Fruit fly (Drosophila melanogaster) whole organism, embryonic: ENCODE measurements around the gene Orp8.

ENCODE experiments used
- Abd-B ChIP-seq: fragments of 200-800 bp; sonication (Bioruptor generic); optimal IDR thresholded peaks from 2 replicates; lab custom pipeline; 2018; ENCODE audit warnings: missing biosample characterization, mild to moderate bottlenecking, missing genetic modification characterization, moderate library complexity
- Adf1 ChIP-seq: fragments of 200-800 bp; sonication (Bioruptor generic); IDR thresholded peaks from 2 replicates; pipeline ENCODE4 v1.3.6; 2022; ENCODE audit warnings: missing biosample characterization, missing genetic modification characterization
- B-H2 ChIP-seq: fragments of 200-800 bp; sonication (Bioruptor generic); optimal IDR thresholded peaks from 2 replicates; lab custom pipeline; 2018; ENCODE audit warnings: missing biosample characterization, mild to moderate bottlenecking, missing genetic modification characterization
- CG11085 ChIP-seq: fragments of 200-800 bp; sonication (Bioruptor generic); IDR thresholded peaks from 2 replicates; pipeline ENCODE4 v1.3.6; 2022; ENCODE audit warnings: missing biosample characterization, missing genetic modification characterization
- CG13123 ChIP-seq: fragments of 200-800 bp; sonication (Bioruptor generic); optimal IDR thresholded peaks from 2 replicates; lab custom pipeline; 2016; ENCODE audit warnings: missing biosample characterization, missing genetic modification characterization
- CG15479 ChIP-seq: fragments of 200-800 bp; sonication (Bioruptor generic); optimal IDR thresholded peaks from 3 replicates; lab custom pipeline; 2019; ENCODE audit warnings: missing biosample characterization, mild to moderate bottlenecking, missing genetic modification characterization, moderate library complexity
- CG18011 ChIP-seq: fragments of 200-800 bp; sonication (Bioruptor generic); optimal IDR thresholded peaks from 2 replicates; lab custom pipeline; 2017; ENCODE audit warnings: missing biosample characterization, missing genetic modification characterization, mild to moderate bottlenecking, moderate library complexity, missing genotype
- CG34376 ChIP-seq: fragments of 200-800 bp; sonication (Bioruptor generic); optimal IDR thresholded peaks from 2 replicates; lab custom pipeline; 2018; ENCODE audit warnings: missing biosample characterization, mild to moderate bottlenecking, missing genetic modification characterization
- CG4360 ChIP-seq: fragments of 200-800 bp; sonication (Bioruptor generic); IDR thresholded peaks from 2 replicates; pipeline ENCODE4 v1.3.6; 2022; ENCODE audit warnings: missing biosample characterization, missing genetic modification characterization
- CG5180 ChIP-seq: fragments of 200-800 bp; sonication (Bioruptor generic); optimal IDR thresholded peaks from 3 replicates; lab custom pipeline; 2017; ENCODE audit warnings: missing biosample characterization, missing genetic modification characterization, mild to moderate bottlenecking, moderate library complexity, missing genetic modification reagents
- CG9215 ChIP-seq: fragments of 200-800 bp; sonication (Bioruptor generic); IDR thresholded peaks from 2 replicates; pipeline ENCODE4 v1.3.6; 2022; ENCODE audit warnings: missing biosample characterization, missing genetic modification characterization
- CG9932 ChIP-seq: fragments of 200-800 bp; sonication (Bioruptor generic); IDR thresholded peaks from 2 replicates; pipeline ENCODE4 v1.3.6; 2022; ENCODE audit warnings: missing biosample characterization, missing genetic modification characterization
- CTCF ChIP-seq: fragments of 200-800 bp; sonication (Bioruptor generic); optimal IDR thresholded peaks from 2 replicates; lab custom pipeline; 2017; ENCODE audit warnings: missing biosample characterization, mild to moderate bottlenecking, missing genetic modification characterization, moderate library complexity
- D ChIP-seq, 2 experiments: fragments of 200-800 bp in 1 of 2; fragments of >200 bp in 1 of 2; sonication (Bioruptor generic) in 1 of 2; optimal IDR thresholded peaks; 2 replicates in 1 of 2; 3 replicates in 1 of 2; lab custom pipeline; 2017; ENCODE audit warnings: mild to moderate bottlenecking in 1 of 2, missing biosample characterization in 1 of 2, missing genetic modification characterization in 1 of 2, missing genetic modification reagents in 1 of 2
- Dek ChIP-seq: fragments of 200-800 bp; sonication (Bioruptor generic); optimal IDR thresholded peaks from 3 replicates; lab custom pipeline; 2019; ENCODE audit warnings: missing biosample characterization, mild to moderate bottlenecking, missing genetic modification characterization, moderate library complexity
- E2f2 ChIP-seq: fragments of 200-800 bp; sonication (Bioruptor generic); IDR thresholded peaks from 2 replicates; pipeline ENCODE4 v1.3.6; 2022; ENCODE audit warnings: missing biosample characterization, missing genetic modification characterization
- Fer3 ChIP-seq: fragments of 200-800 bp; sonication (Bioruptor generic); optimal IDR thresholded peaks from 2 replicates; lab custom pipeline; 2018; ENCODE audit warnings: missing biosample characterization, mild to moderate bottlenecking, missing genetic modification characterization, moderate library complexity
- Hr39 ChIP-seq: fragments of >200 bp; optimal IDR thresholded peaks from 2 replicates; lab custom pipeline; 2017
- Kr ChIP-seq: fragments of 200-800 bp; sonication (Bioruptor generic); optimal IDR thresholded peaks from 2 replicates; lab custom pipeline; 2017; ENCODE audit warnings: missing biosample characterization, mild to moderate bottlenecking, missing genetic modification characterization
- Lim3 ChIP-seq: fragments of 200-800 bp; sonication (Bioruptor generic); IDR thresholded peaks from 2 replicates; pipeline ENCODE4 v1.3.6; 2022; ENCODE audit warnings: missing biosample characterization, missing genetic modification characterization
- Myb ChIP-seq: fragments of 200-800 bp; sonication (Bioruptor generic); optimal IDR thresholded peaks from 2 replicates; lab custom pipeline; 2016; ENCODE audit warnings: missing biosample characterization, missing genetic modification characterization
- Ptx1 ChIP-seq: fragments of 200-800 bp; sonication (Bioruptor generic); IDR thresholded peaks from 2 replicates; pipeline ENCODE4 v1.3.6; 2022; ENCODE audit warnings: missing biosample characterization, missing genetic modification characterization
- Rx ChIP-seq: fragments of 200-800 bp; sonication (Bioruptor generic); IDR thresholded peaks from 2 replicates; pipeline ENCODE4 v1.3.6; 2022; ENCODE audit warnings: missing biosample characterization, missing genetic modification characterization
- Ssrp ChIP-seq: fragments of 200-800 bp; sonication (Bioruptor generic); optimal IDR thresholded peaks from 2 replicates; lab custom pipeline; 2018; ENCODE audit warnings: missing biosample characterization, mild to moderate bottlenecking, missing genetic modification characterization, moderate library complexity
- ab ChIP-seq: fragments of 200-800 bp; sonication (Bioruptor generic); optimal IDR thresholded peaks from 2 replicates; lab custom pipeline; 2016; ENCODE audit warnings: missing biosample characterization, missing genetic modification characterization
- abd-A ChIP-seq: fragments of 200-800 bp; sonication (Bioruptor generic); optimal IDR thresholded peaks from 3 replicates; lab custom pipeline; 2019; ENCODE audit warnings: missing biosample characterization, mild to moderate bottlenecking, missing genetic modification characterization, moderate library complexity
- az2 ChIP-seq: fragments of 200-800 bp; sonication (Bioruptor generic); optimal IDR thresholded peaks from 3 replicates; lab custom pipeline; 2016; ENCODE audit warnings: missing biosample characterization, missing genetic modification characterization
- bbx ChIP-seq: fragments of 200-800 bp; sonication (Bioruptor generic); IDR thresholded peaks from 2 replicates; pipeline ENCODE4 v1.3.6; 2022; ENCODE audit warnings: missing biosample characterization, missing genetic modification characterization; ENCODE audit not compliant: partially characterized antibody
- btn ChIP-seq: fragments of 200-800 bp; sonication (Bioruptor generic); optimal IDR thresholded peaks from 2 replicates; lab custom pipeline; 2016; ENCODE audit warnings: missing biosample characterization, missing genetic modification characterization
- cg ChIP-seq: fragments of 200-800 bp; sonication (Bioruptor generic); optimal IDR thresholded peaks from 3 replicates; lab custom pipeline; 2019; ENCODE audit warnings: missing biosample characterization, mild to moderate bottlenecking, missing genetic modification characterization, moderate library complexity
- en ChIP-seq: fragments of 200-800 bp; sonication (Bioruptor generic); optimal IDR thresholded peaks from 2 replicates; lab custom pipeline; 2016; ENCODE audit warnings: missing biosample characterization, missing genetic modification characterization
- eve ChIP-seq, 2 experiments: fragments of >200 bp; optimal IDR thresholded peaks; 2 replicates each; lab custom pipeline; 2017; ENCODE audit warnings: missing biosample characterization in 2 of 2, missing genetic modification characterization in 2 of 2
- fd102C ChIP-seq: fragments of 200-800 bp; sonication (Bioruptor generic); optimal IDR thresholded peaks from 2 replicates; lab custom pipeline; 2018; ENCODE audit warnings: missing biosample characterization, mild to moderate bottlenecking, missing genetic modification characterization, moderate library complexity
- grn ChIP-seq: fragments of 200-800 bp; sonication (Bioruptor generic); optimal IDR thresholded peaks from 3 replicates; lab custom pipeline; 2017; ENCODE audit warnings: missing biosample characterization, missing genetic modification characterization
- gro ChIP-seq: fragments of 200-800 bp; sonication (Bioruptor generic); optimal IDR thresholded peaks from 2 replicates; lab custom pipeline; 2016; ENCODE audit warnings: missing biosample characterization, missing genetic modification characterization
- ind ChIP-seq: fragments of 200-800 bp; sonication (Bioruptor generic); optimal IDR thresholded peaks from 3 replicates; lab custom pipeline; 2016; ENCODE audit warnings: missing biosample characterization, missing genetic modification characterization
- nau ChIP-seq: fragments of 200-800 bp; sonication (Bioruptor generic); optimal IDR thresholded peaks from 3 replicates; lab custom pipeline; 2017; ENCODE audit warnings: missing biosample characterization, mild to moderate bottlenecking, missing genetic modification characterization, missing genetic modification reagents
- pros ChIP-seq: fragments of 200-800 bp; sonication (Bioruptor generic); optimal IDR thresholded peaks from 3 replicates; lab custom pipeline; 2019; ENCODE audit warnings: missing biosample characterization, mild to moderate bottlenecking, missing genetic modification characterization, moderate library complexity
- shn ChIP-seq: fragments of 200-800 bp; sonication (Bioruptor generic); optimal IDR thresholded peaks from 3 replicates; lab custom pipeline; 2016; ENCODE audit warnings: missing biosample characterization, missing genetic modification characterization
- sisA ChIP-seq: fragments of 200-800 bp; sonication (Bioruptor generic); IDR thresholded peaks from 2 replicates; pipeline ENCODE4 v1.3.6; 2022; ENCODE audit warnings: missing biosample characterization, missing genetic modification characterization
- tll ChIP-seq, 2 experiments: fragments of 200-800 bp in 1 of 2; fragments of >200 bp in 1 of 2; sonication (Bioruptor generic) in 1 of 2; optimal IDR thresholded peaks; 2 replicates each; lab custom pipeline; 2017 to 2019; ENCODE audit warnings: missing biosample characterization in 2 of 2, missing genetic modification characterization in 2 of 2, mild to moderate bottlenecking in 1 of 2, moderate library complexity in 1 of 2
- tup ChIP-seq: fragments of 200-800 bp; sonication (Bioruptor generic); optimal IDR thresholded peaks from 2 replicates; lab custom pipeline; 2016; ENCODE audit warnings: missing biosample characterization, mild to moderate bottlenecking, missing genetic modification characterization, moderate library complexity
- unc-4 ChIP-seq: fragments of 200-800 bp; sonication (Bioruptor generic); IDR thresholded peaks from 2 replicates; pipeline ENCODE4 v1.3.6; 2022; ENCODE audit warnings: missing biosample characterization, missing genetic modification characterization; ENCODE audit not compliant: partially characterized antibody
- zen2 ChIP-seq: fragments of 200-800 bp; sonication (Bioruptor generic); IDR thresholded peaks from 3 replicates; pipeline ENCODE4 v1.3.6; 2022; ENCODE audit warnings: missing biosample characterization, missing genetic modification characterization; ENCODE audit not compliant: partially characterized antibody

The Orp8 gene

DNA sequence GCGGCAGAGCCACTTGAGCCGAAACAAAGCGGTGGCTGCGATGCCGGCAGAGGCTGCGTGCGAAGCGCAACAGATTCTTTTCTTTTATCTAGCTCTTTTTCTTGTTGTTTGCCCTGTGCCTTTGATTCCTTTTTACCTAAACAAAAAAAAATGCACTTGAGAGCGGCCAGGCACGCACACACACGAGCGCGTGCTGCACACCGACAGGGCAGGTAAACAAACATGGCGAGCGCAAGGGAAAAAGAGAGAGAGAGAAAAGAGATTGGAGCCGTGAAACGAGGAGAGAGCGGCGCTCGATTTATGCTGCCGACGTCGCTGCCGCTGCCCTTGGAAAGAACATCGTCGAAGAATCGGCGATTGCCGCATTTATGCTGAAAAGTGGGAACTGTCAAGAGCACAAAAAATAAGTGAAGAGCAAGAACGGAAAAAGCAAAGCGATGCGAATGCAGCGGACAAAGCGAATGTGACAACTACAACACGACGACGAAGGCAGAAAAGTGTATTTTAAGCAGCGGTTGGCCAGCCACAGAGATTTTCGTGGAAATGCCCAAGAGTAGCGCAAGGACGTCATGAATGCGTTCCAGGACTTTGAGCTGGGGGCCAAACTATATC lies 16.2 kb upstream of the Orp8 start (continued):
- no peak for TF ChIP-seq CG5180 (GFP tag; lab: Kevin White, UChicago)
- TF ChIP-seq Adf1 (GFP tag; lab: Robert Waterston, UW), result peak; percentile 57; the same call in 1 of the 2 replicates
- TF ChIP-seq pros, result peak; percentile 81
- TF ChIP-seq cg, result peak; percentile 76
- TF ChIP-seq zen2 (GFP tag; lab: Robert Waterston, UW), result peak; percentile 24; the same call in 1 of the 3 replicates
- TF ChIP-seq Lim3 (GFP tag; lab: Robert Waterston, UW), result no peak
- TF ChIP-seq tll (GFP tag; optimal IDR thresholded peaks at IDR 0.05; lab: Kevin White, UChicago), result peak in 1 of 2 experiments; percentile 87
- TF ChIP-seq abd-A (tag; lab: Kevin White, UChicago), result no peak
- TF ChIP-seq D (optimal IDR thresholded peaks at IDR 0.05; lab: Kevin White, UChicago), result peak; percentile 85
- TF ChIP-seq D (GFP tag; optimal IDR thresholded peaks at IDR 0.05; lab: Kevin White, UChicago), result no peak
- no peak for TF ChIP-seq unc-4 (GFP tag; lab: Robert Waterston, UW)
- TF ChIP-seq, all 482 proteins: peak for 29

DNA sequence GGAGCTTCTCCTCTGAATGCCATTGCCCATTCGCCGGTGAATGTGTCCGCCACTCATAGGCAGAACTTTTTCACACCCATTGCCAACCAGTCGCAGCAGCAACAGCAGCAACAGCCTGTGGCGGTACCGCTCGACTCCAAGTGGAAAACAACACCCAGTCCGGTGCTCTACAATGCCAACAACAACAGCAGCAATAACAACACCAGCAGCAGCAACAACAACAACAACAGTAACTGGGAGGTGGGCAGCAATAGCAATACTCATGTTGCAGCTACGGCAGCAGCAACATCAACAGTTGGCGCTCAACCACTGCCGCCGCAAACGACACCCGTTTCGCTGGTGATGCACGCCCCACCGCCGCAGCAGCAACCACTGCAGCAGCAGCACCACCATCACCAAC lies 15.5 kb upstream of the Orp8 start:
- TF ChIP-seq CG4360 (GFP tag; lab: Robert Waterston, UW) (peak; percentile 77), B-H2 (GFP tag; lab: Kevin White, UChicago) (no peak), az2 (GFP tag; lab: Kevin White, UChicago) (no peak), E2f2 (GFP tag; lab: Robert Waterston, UW) (no peak), CG9215 (GFP tag; lab: Robert Waterston, UW) (no peak), Rx (GFP tag; lab: Robert Waterston, UW) (no peak), CTCF (no peak), Myb (GFP tag; lab: Kevin White, UChicago) (no peak), ind (GFP tag; lab: Kevin White, UChicago) (no peak), bbx (GFP tag; lab: Robert Waterston, UW) (0 out of 2 replicates have a peak, but pooled peaks have one; percentile 25), Hr39 (no peak), zen2 (GFP tag; lab: Robert Waterston, UW) (0 out of 3 replicates have a peak, but pooled peaks have one; percentile 12), nau (GFP tag; lab: Kevin White, UChicago) (no peak)

dm6 chr3R:20304877-20305276 lies 4.3 kb upstream of the Orp8 start, which contains the start of gene CG4367:
Gene CG4367, minus strand, starts transcription at chr3R:20304977.
- TF ChIP-seq Ptx1 (GFP tag; lab: Robert Waterston, UW), result no peak
- no peak for TF ChIP-seq Ssrp (tag; lab: Kevin White, UChicago)
- TF ChIP-seq CG34376 (GFP tag; lab: Kevin White, UChicago), result peak; percentile 26
- TF ChIP-seq, all 482 proteins: peak for 1

DNA sequence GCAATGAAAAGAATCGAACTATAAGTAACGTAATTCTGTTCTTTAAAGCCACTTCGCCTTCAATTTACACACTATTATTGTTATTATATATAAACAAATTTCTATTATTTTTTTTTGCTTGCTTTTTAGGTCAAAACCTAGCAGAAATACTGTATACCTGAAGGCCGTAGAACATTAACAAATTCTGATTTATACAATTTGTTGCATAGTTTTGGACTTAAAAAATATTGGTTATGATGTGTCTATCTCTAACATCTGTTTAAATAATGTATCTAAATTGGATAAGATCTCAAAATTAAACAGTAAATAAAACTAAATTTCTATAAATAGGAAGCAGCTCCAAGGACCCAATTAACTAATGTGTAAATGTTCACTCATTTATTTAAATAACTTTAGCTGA lies 3.3 kb upstream of the Orp8 start:
- TF ChIP-seq Fer3 (tag; lab: Kevin White, UChicago) (no peak), fd102C (GFP tag; lab: Kevin White, UChicago) (no peak), Abd-B (GFP tag; lab: Kevin White, UChicago) (no peak), CG13123 (GFP tag; lab: Kevin White, UChicago) (no peak), en (GFP tag; lab: Kevin White, UChicago) (no peak), CG11085 (GFP tag; lab: Robert Waterston, UW) (no peak)

- peak; percentile 94 for TF ChIP-seq grn
- TF ChIP-seq eve (GFP tag; optimal IDR thresholded peaks at IDR 0.05; lab: Kevin White, UChicago), result no peak
- no peak for TF ChIP-seq CG18011 (GFP tag; lab: Kevin White, UChicago)
- no peak for TF ChIP-seq tup (GFP tag; lab: Kevin White, UChicago)
- no peak for TF ChIP-seq ab (GFP tag; lab: Kevin White, UChicago)
- TF ChIP-seq sisA (GFP tag; lab: Robert Waterston, UW), result no peak
- no peak for TF ChIP-seq Dek
- TF ChIP-seq shn (GFP tag; lab: Kevin White, UChicago), result no peak
- no peak for TF ChIP-seq Kr
- TF ChIP-seq gro (GFP tag; lab: Kevin White, UChicago), result peak; percentile 10
- TF ChIP-seq btn (GFP tag; lab: Kevin White, UChicago), result no peak
- no peak for TF ChIP-seq CG9932 (GFP tag; lab: Robert Waterston, UW)
- peak; percentile 37 for TF ChIP-seq CG15479 (GFP tag; lab: Kevin White, UChicago)
Observed at dm6 chr3R:20307487-20307971, 1.6 kb upstream of the Orp8 start, which contains the start of gene CG4362. Gene CG4362, minus strand, starts transcription at chr3R:20307537.
